Worm (Caenorhabditis elegans): ENCODE data around the gene Y47D7A.7.

ce11 chrV:4374625-4375024, 45.0 kb downstream of the Y47D7A.7 start, which contains the start of gene neg-1:
- no peak for TF ChIP-seq him-1 (tag; optimal IDR thresholded peaks at IDR 0.05)
- no peak for TF ChIP-seq dao-5 (tag; optimal IDR thresholded peaks at IDR 0.05)
- no peak for TF ChIP-seq W03F9.2 (tag; optimal IDR thresholded peaks at IDR 0.05)
